Worm (Caenorhabditis elegans): Measurements from ENCODE around the gene irld-55.
A peak's percentile ranks its signal among the peaks of the same experiment; 100 is the strongest.

The irld-55 gene

ce11 chrIV:14066403-14066802 is 46.4 kb downstream of the irld-55 start:
- no peak for TF ChIP-seq elt-1 (tag; optimal IDR thresholded peaks at IDR 0.05)
- no peak for TF ChIP-seq nhr-11 (tag; optimal IDR thresholded peaks at IDR 0.05)
- no peak for TF ChIP-seq mdl-1 (tag; optimal IDR thresholded peaks at IDR 0.05)
- TF ChIP-seq nfya-1 (tag; optimal IDR thresholded peaks at IDR 0.05; ENCODE audit: insufficient read depth), result no peak
- no peak for TF ChIP-seq skn-1 (tag; optimal IDR thresholded peaks at IDR 0.05)
- TF ChIP-seq fkh-10 (GFP tag; optimal IDR thresholded peaks at IDR 0.05), result no peak
- no peak for TF ChIP-seq nhr-67 (tag; optimal IDR thresholded peaks at IDR 0.05)
- TF ChIP-seq tbx-2 (tag; optimal IDR thresholded peaks at IDR 0.05), result no peak

- TF ChIP-seq lsy-12 (tag; optimal IDR thresholded peaks at IDR 0.05) (no peak), sea-2 (GFP tag; optimal IDR thresholded peaks at IDR 0.05) (no peak), pha-4 (tag; optimal IDR thresholded peaks at IDR 0.05) (peak; percentile 33), skn-1 (tag; optimal IDR thresholded peaks at IDR 0.05) (no peak), nhr-67 (tag; optimal IDR thresholded peaks at IDR 0.05) (no peak)
Observed at ce11 chrIV:14069760-14070159, 49.8 kb downstream of the irld-55 start, which contains the start of gene lst-4. Gene lst-4, minus strand, starts transcription at chrIV:14069860.

DNA sequence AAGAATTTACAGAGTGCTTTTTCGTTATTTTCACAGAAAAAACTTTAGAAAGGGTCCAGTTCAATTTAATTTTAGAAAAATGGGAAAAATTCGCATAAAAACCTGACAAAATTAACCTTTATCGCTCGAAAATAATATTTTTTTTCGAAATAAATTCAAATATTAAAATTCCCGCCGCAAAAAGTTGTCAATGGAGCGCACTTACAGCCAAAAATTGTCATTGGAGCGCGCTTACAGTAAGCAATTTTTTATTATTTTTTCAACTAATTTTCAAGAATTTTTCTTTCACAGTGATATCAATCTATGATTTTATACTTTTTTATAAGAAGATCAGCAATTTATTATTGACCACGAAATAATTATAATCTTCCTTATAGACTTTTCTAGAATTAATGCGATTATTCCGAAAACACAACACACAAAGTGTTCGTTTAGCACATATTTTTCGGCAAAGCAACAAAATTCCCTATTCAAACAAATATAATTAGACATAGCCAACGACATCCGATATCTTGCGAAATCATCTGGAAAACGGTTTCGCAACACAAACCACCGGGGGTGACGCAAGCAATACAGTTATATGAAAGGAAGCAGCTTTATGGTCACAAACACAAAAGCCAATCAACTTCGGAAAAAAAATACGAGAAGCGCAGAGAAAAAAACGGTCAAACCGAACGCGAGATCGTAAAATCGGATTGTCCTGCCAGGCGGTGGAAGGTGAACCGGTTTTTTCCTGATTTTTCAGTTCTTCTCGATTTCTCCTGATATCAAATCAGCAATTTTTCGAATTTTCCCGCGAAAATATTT is 50.4 kb downstream of the irld-55 start:
- TF ChIP-seq snpc-4 (tag; optimal IDR thresholded peaks at IDR 0.05) (peak; percentile 39), pha-4 (tag; optimal IDR thresholded peaks at IDR 0.05) (no peak), lin-15B (tag; optimal IDR thresholded peaks at IDR 0.05) (peak; percentile 37)

- TF ChIP-seq lin-15B (tag; optimal IDR thresholded peaks at IDR 0.05) (peak; percentile 96), jun-1 (tag; optimal IDR thresholded peaks at IDR 0.05) (peak; percentile 49), tbx-2 (tag; optimal IDR thresholded peaks at IDR 0.05) (peak; percentile 8), hmg-11 (tag; optimal IDR thresholded peaks at IDR 0.05) (peak; percentile 66), ceh-82 (tag; optimal IDR thresholded peaks at IDR 0.05) (no peak), ama-1 (optimal IDR thresholded peaks at IDR 0.05) (peak; percentile 81), nhr-67 (tag; optimal IDR thresholded peaks at IDR 0.05) (no peak), nfya-1 (tag; optimal IDR thresholded peaks at IDR 0.05; ENCODE audit: insufficient read depth) (peak; percentile 92), egl-5 (tag; optimal IDR thresholded peaks at IDR 0.05) (peak; percentile 62), elt-2 (tag; optimal IDR thresholded peaks at IDR 0.05) (peak; percentile 57), sea-2 (GFP tag; optimal IDR thresholded peaks at IDR 0.05) (no peak), mml-1 (tag; optimal IDR thresholded peaks at IDR 0.05) (no peak), ZK546.5 (tag; optimal IDR thresholded peaks at IDR 0.05) (no peak), lin-39 (tag; optimal IDR thresholded peaks at IDR 0.05) (peak; percentile 78), elt-3 (tag; optimal IDR thresholded peaks at IDR 0.05) (peak in 1 of 3 experiments; percentile 76), ceh-28 (tag; optimal IDR thresholded peaks at IDR 0.05) (peak; percentile 49), nhr-25 (tag; optimal IDR thresholded peaks at IDR 0.05) (peak; percentile 73), nhr-77 (tag; optimal IDR thresholded peaks at IDR 0.05) (no peak), zag-1 (tag; optimal IDR thresholded peaks at IDR 0.05) (no peak), fkh-2 (tag; optimal IDR thresholded peaks at IDR 0.05) (no peak), egl-27 (tag; optimal IDR thresholded peaks at IDR 0.05) (no peak), R02D3.7 (tag; optimal IDR thresholded peaks at IDR 0.05) (peak; percentile 77), pha-4 (tag; optimal IDR thresholded peaks at IDR 0.05) (peak; percentile 95), lsy-12 (tag; optimal IDR thresholded peaks at IDR 0.05) (peak; percentile 60), nhr-43 (tag; optimal IDR thresholded peaks at IDR 0.05; ENCODE audit: poor library complexity, severe bottlenecking) (peak; percentile 78), nhr-23 (tag; optimal IDR thresholded peaks at IDR 0.05) (peak; percentile 48), snpc-4 (tag; optimal IDR thresholded peaks at IDR 0.05) (peak; percentile 88), skn-1 (tag; optimal IDR thresholded peaks at IDR 0.05) (peak; percentile 78), elt-1 (tag; optimal IDR thresholded peaks at IDR 0.05) (peak; percentile 8)
Observed at ce11 chrIV:14070992-14071289, 50.9 kb downstream of the irld-55 start.

- TF ChIP-seq hmg-11 (tag; optimal IDR thresholded peaks at IDR 0.05) (no peak), nhr-43 (tag; optimal IDR thresholded peaks at IDR 0.05; ENCODE audit: poor library complexity, severe bottlenecking) (peak; percentile 18), snpc-4 (tag; optimal IDR thresholded peaks at IDR 0.05) (no peak)
Observed at ce11 chrIV:14071466-14071865, 51.5 kb downstream of the irld-55 start, which contains the start of gene ccar-1. Gene ccar-1, plus strand, starts transcription at chrIV:14071548.
